Fruit fly (Drosophila melanogaster) whole organism, embryonic: ENCODE measurements around the gene sit.

Source experiments
- Gug ChIP-seq: fragments of 200-800 bp; sonication (Bioruptor generic); IDR thresholded peaks from 4 replicates; pipeline ENCODE4 v1.3.6; 2022; ENCODE audit warnings: missing biosample characterization, missing genetic modification characterization
- MBD-R2 ChIP-seq: fragments of 200-800 bp; sonication (Bioruptor generic); IDR thresholded peaks from 2 replicates; pipeline ENCODE4 v1.3.6; 2022; ENCODE audit warnings: missing biosample characterization, missing genetic modification characterization
- ase ChIP-seq: fragments of 200-800 bp; sonication (Bioruptor generic); IDR thresholded peaks from 3 replicates; pipeline ENCODE4 v1.3.6; 2022; ENCODE audit warnings: missing biosample characterization, missing genetic modification characterization

DNA sequence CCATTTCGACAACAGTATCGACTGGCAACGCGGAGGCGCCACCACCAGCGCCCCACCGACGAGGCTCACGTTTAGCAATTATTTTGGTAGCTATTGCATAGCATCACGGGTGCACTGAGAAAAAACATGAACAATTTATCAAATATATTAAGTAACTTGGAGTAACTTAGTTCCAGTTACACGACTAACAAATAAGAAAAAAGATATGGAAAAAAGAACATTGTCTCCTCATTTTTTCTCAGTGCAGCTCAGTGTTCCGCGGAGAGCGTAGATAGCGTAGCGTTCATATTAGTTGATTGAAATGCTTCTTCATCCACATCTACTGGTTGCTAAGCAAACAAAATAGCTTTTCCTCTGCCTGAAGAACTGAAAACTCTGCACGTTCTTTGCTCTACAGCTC lies 47.0 kb downstream of the sit start:
- TF ChIP-seq MBD-R2 (GFP tag; lab: Robert Waterston, UW) (no peak), Gug (no peak), ase (no peak)
